Worm (Caenorhabditis elegans): Measurements from ENCODE around the gene C14F11.4.

Gene C14F11.4

ce11 chrX:6256430-6256829 is 23.6 kb upstream of the C14F11.4 start (continued):
- TF ChIP-seq snpc-4 (tag; optimal IDR thresholded peaks at IDR 0.05) = no peak
- TF ChIP-seq F44E2.7 (GFP tag; IDR thresholded peaks at IDR 0.05) = no peak
- TF ChIP-seq snpc-1.2 (GFP tag; IDR thresholded peaks at IDR 0.05) = no peak
- no peak for TF ChIP-seq nhr-76 (tag; optimal IDR thresholded peaks at IDR 0.05)
- TF ChIP-seq hlh-30 (tag; optimal IDR thresholded peaks at IDR 0.05; ENCODE audit: insufficient read depth) = peak; percentile 59
- TF ChIP-seq mes-2 (tag; optimal IDR thresholded peaks at IDR 0.05; ENCODE audit: poor library complexity, severe bottlenecking) = peak; percentile 40
- 0 out of 2 replicates have a peak, but pooled peaks have one; percentile 35 for TF ChIP-seq tra-1 (GFP tag; IDR thresholded peaks at IDR 0.05)
- peak; percentile 17 for TF ChIP-seq nhr-48 (tag; optimal IDR thresholded peaks at IDR 0.05)
- no peak for TF ChIP-seq nhr-6 (tag; optimal IDR thresholded peaks at IDR 0.05)
- no peak for TF ChIP-seq hmg-1.1 (GFP tag; IDR thresholded peaks at IDR 0.05)
- TF ChIP-seq aly-2 (tag; optimal IDR thresholded peaks at IDR 0.05) = no peak
- TF ChIP-seq nhr-77 (tag; optimal IDR thresholded peaks at IDR 0.05) = peak; percentile 35
- TF ChIP-seq lir-3 (tag; optimal IDR thresholded peaks at IDR 0.05) = no peak
- 0 out of 2 replicates have a peak, but pooled peaks have one; percentile 14 for TF ChIP-seq T26A8.4 (GFP tag; IDR thresholded peaks at IDR 0.05)
- peak; percentile 63 for TF ChIP-seq hlh-11 (tag; optimal IDR thresholded peaks at IDR 0.05)
- no peak for TF ChIP-seq zip-2 (tag; optimal IDR thresholded peaks at IDR 0.05)
- TF ChIP-seq fkh-10 (GFP tag; optimal IDR thresholded peaks at IDR 0.05) = no peak
- peak; percentile 80 for TF ChIP-seq dmd-6 (GFP tag; IDR thresholded peaks at IDR 0.05)
- no peak for TF ChIP-seq nhr-10 (tag; optimal IDR thresholded peaks at IDR 0.05)
- TF ChIP-seq mdt-29 (GFP tag; IDR thresholded peaks at IDR 0.05) = 0 out of 2 replicates have a peak, but pooled peaks have one; percentile 14
- TF ChIP-seq ctbp-1 (GFP tag; IDR thresholded peaks at IDR 0.05) = no peak
- TF ChIP-seq lin-15B (tag; optimal IDR thresholded peaks at IDR 0.05) = no peak
- TF ChIP-seq lin-13 (GFP tag; optimal IDR thresholded peaks at IDR 0.05) = no peak
- no peak for TF ChIP-seq ceh-82 (tag; optimal IDR thresholded peaks at IDR 0.05)
- no peak for TF ChIP-seq ceh-62 (tag; optimal IDR thresholded peaks at IDR 0.05)
- peak; percentile 74 for TF ChIP-seq dve-1 (tag; optimal IDR thresholded peaks at IDR 0.05; ENCODE audit: insufficient read depth)
- no peak for TF ChIP-seq Y105C5A.15 (GFP tag; IDR thresholded peaks at IDR 0.05)
- no peak for TF ChIP-seq Y48G9A.11 (GFP tag; IDR thresholded peaks at IDR 0.05)
- no peak for TF ChIP-seq ceh-32 (tag; optimal IDR thresholded peaks at IDR 0.05; ENCODE audit: poor library complexity)
- TF ChIP-seq spr-1 (tag; optimal IDR thresholded peaks at IDR 0.05) = no peak

- peak; percentile 34 for TF ChIP-seq jun-1 (tag; optimal IDR thresholded peaks at IDR 0.05)
- peak; percentile 20 for TF ChIP-seq rbr-2 (tag; optimal IDR thresholded peaks at IDR 0.05)
- peak; percentile 99 for TF ChIP-seq hlh-11 (tag; optimal IDR thresholded peaks at IDR 0.05)
- TF ChIP-seq lin-38 (GFP tag; IDR thresholded peaks at IDR 0.05) = no peak
- no peak for TF ChIP-seq nhr-41 (GFP tag; IDR thresholded peaks at IDR 0.05)
- peak; percentile 100 for TF ChIP-seq nhr-28 (tag; optimal IDR thresholded peaks at IDR 0.05)
- TF ChIP-seq hlh-30 (tag; optimal IDR thresholded peaks at IDR 0.05; ENCODE audit: insufficient read depth) = peak; percentile 97
- peak; percentile 84 for TF ChIP-seq nhr-10 (tag; optimal IDR thresholded peaks at IDR 0.05)
- TF ChIP-seq nhr-102 (tag; optimal IDR thresholded peaks at IDR 0.05) = peak; percentile 90
- TF ChIP-seq zfp-3 (GFP tag; conservative IDR thresholded peaks at IDR 0.05) = peak; percentile 72; the same call in 1 of the 2 replicates
- TF ChIP-seq mdl-1 (tag; optimal IDR thresholded peaks at IDR 0.05) = peak; percentile 49 to 94
- TF ChIP-seq mdt-29 (GFP tag; IDR thresholded peaks at IDR 0.05) = peak; percentile 89
- TF ChIP-seq ztf-11 (tag; optimal IDR thresholded peaks at IDR 0.05) = no peak
- TF ChIP-seq snpc-1.2 (GFP tag; IDR thresholded peaks at IDR 0.05) = 0 out of 2 replicates have a peak, but pooled peaks have one; percentile 24
- TF ChIP-seq dmd-9 (GFP tag; IDR thresholded peaks at IDR 0.05) = no peak
- no peak for TF ChIP-seq D1046.2 (GFP tag; IDR thresholded peaks at IDR 0.05)
- TF ChIP-seq T20F7.1 (GFP tag; optimal IDR thresholded peaks at IDR 0.05) = peak; percentile 62
- no peak for TF ChIP-seq Y5F2A.4 (GFP tag; optimal IDR thresholded peaks at IDR 0.05)
- TF ChIP-seq pqm-1 (tag; optimal IDR thresholded peaks at IDR 0.05) = peak; percentile 28
- peak; percentile 63 for TF ChIP-seq pha-4 (GFP tag; IDR thresholded peaks at IDR 0.05)
- peak; percentile 66 for TF ChIP-seq pha-4 (tag; optimal IDR thresholded peaks at IDR 0.05)
- peak; percentile 1 for TF ChIP-seq dpl-1 (GFP tag; optimal IDR thresholded peaks at IDR 0.05)
- TF ChIP-seq gei-8 (GFP tag; optimal IDR thresholded peaks at IDR 0.05) = peak; percentile 69
- TF ChIP-seq cey-2 (tag; optimal IDR thresholded peaks at IDR 0.05; ENCODE audit: borderline replicate concordance, insufficient read depth) = no peak
- TF ChIP-seq hmg-1.1 (GFP tag; IDR thresholded peaks at IDR 0.05) = peak; percentile 50
- peak in 1 of 2 experiments; percentile 98 for TF ChIP-seq unc-62 (GFP tag; optimal IDR thresholded peaks at IDR 0.05 in 1 of 2)
- no peak for TF ChIP-seq unc-62 (tag; optimal IDR thresholded peaks at IDR 0.05)
- peak; percentile 46 for TF ChIP-seq mes-2 (tag; optimal IDR thresholded peaks at IDR 0.05; ENCODE audit: poor library complexity, severe bottlenecking)
Measured at ce11 chrX:6255561-6255960, 22.7 kb upstream of the C14F11.4 start.
